Worm (Caenorhabditis elegans): ENCODE data around the gene hil-7.

hil-7 gene

ce11 chrIV:6627798-6628197 is 18.3 kb upstream of the hil-7 start, which contains the start of gene cest-5.2:
Gene cest-5.2, minus strand, starts transcription at chrIV:6627925.
- TF ChIP-seq elt-2 (tag; optimal IDR thresholded peaks at IDR 0.05) (peak; percentile 67), ztf-4 (tag; optimal IDR thresholded peaks at IDR 0.05) (no peak), ceh-28 (tag; optimal IDR thresholded peaks at IDR 0.05) (peak; percentile 14), pha-4 (tag; optimal IDR thresholded peaks at IDR 0.05) (peak; percentile 26), pqm-1 (tag; optimal IDR thresholded peaks at IDR 0.05) (peak; percentile 9)

- TF ChIP-seq nhr-77 (tag; optimal IDR thresholded peaks at IDR 0.05): no peak
- TF ChIP-seq lin-15B (tag; optimal IDR thresholded peaks at IDR 0.05): peak; percentile 83
- TF ChIP-seq ZK546.5 (tag; optimal IDR thresholded peaks at IDR 0.05): no peak
- no peak for TF ChIP-seq aly-2 (tag; optimal IDR thresholded peaks at IDR 0.05)
- peak; percentile 61 for TF ChIP-seq lsy-12 (tag; optimal IDR thresholded peaks at IDR 0.05)
- TF ChIP-seq sea-2 (GFP tag; optimal IDR thresholded peaks at IDR 0.05): no peak
- no peak for TF ChIP-seq ztf-11 (tag; optimal IDR thresholded peaks at IDR 0.05)
- TF ChIP-seq nhr-28 (tag; optimal IDR thresholded peaks at IDR 0.05): no peak
- no peak for TF ChIP-seq elt-3 (tag; optimal IDR thresholded peaks at IDR 0.05)
- no peak for TF ChIP-seq nhr-23 (tag; optimal IDR thresholded peaks at IDR 0.05)
- TF ChIP-seq R02D3.7 (tag; optimal IDR thresholded peaks at IDR 0.05): peak; percentile 53
- no peak for TF ChIP-seq ceh-9 (tag; optimal IDR thresholded peaks at IDR 0.05)
- TF ChIP-seq skn-1 (tag; optimal IDR thresholded peaks at IDR 0.05): no peak
- TF ChIP-seq elt-1 (tag; optimal IDR thresholded peaks at IDR 0.05): no peak
- TF ChIP-seq jun-1 (tag; optimal IDR thresholded peaks at IDR 0.05): no peak
- no peak for TF ChIP-seq ceh-16 (tag; optimal IDR thresholded peaks at IDR 0.05)
- peak; percentile 49 for TF ChIP-seq elt-2 (tag; optimal IDR thresholded peaks at IDR 0.05)
- TF ChIP-seq nhr-43 (tag; optimal IDR thresholded peaks at IDR 0.05; ENCODE audit: poor library complexity, severe bottlenecking): peak; percentile 91
- TF ChIP-seq unc-62 (GFP tag; optimal IDR thresholded peaks at IDR 0.05): no peak
- TF ChIP-seq unc-39 (tag; optimal IDR thresholded peaks at IDR 0.05): no peak
- TF ChIP-seq egl-5 (tag; optimal IDR thresholded peaks at IDR 0.05): no peak
- TF ChIP-seq fkh-10 (GFP tag; optimal IDR thresholded peaks at IDR 0.05): no peak
- no peak for TF ChIP-seq lin-39 (tag; optimal IDR thresholded peaks at IDR 0.05)
- no peak for TF ChIP-seq eor-1 (tag; optimal IDR thresholded peaks at IDR 0.05)
- no peak for TF ChIP-seq ztf-4 (tag; optimal IDR thresholded peaks at IDR 0.05)
- no peak for TF ChIP-seq tbx-2 (tag; optimal IDR thresholded peaks at IDR 0.05)
- TF ChIP-seq mml-1 (tag; optimal IDR thresholded peaks at IDR 0.05): no peak
- no peak for TF ChIP-seq nhr-76 (tag; optimal IDR thresholded peaks at IDR 0.05)
- TF ChIP-seq nhr-67 (tag; optimal IDR thresholded peaks at IDR 0.05): no peak
- TF ChIP-seq mdl-1 (tag; optimal IDR thresholded peaks at IDR 0.05): no peak
- TF ChIP-seq ceh-28 (tag; optimal IDR thresholded peaks at IDR 0.05): peak; percentile 37
- peak; percentile 80 for TF ChIP-seq nfya-1 (tag; optimal IDR thresholded peaks at IDR 0.05; ENCODE audit: insufficient read depth)
- no peak for TF ChIP-seq ama-1 (optimal IDR thresholded peaks at IDR 0.05)
- TF ChIP-seq fkh-2 (tag; optimal IDR thresholded peaks at IDR 0.05): no peak
- TF ChIP-seq nhr-237 (tag; optimal IDR thresholded peaks at IDR 0.05): no peak
- TF ChIP-seq zag-1 (tag; optimal IDR thresholded peaks at IDR 0.05): no peak
- TF ChIP-seq pha-4 (tag; optimal IDR thresholded peaks at IDR 0.05): peak; percentile 78
- no peak for TF ChIP-seq fos-1 (tag; optimal IDR thresholded peaks at IDR 0.05)
- TF ChIP-seq nhr-11 (tag; optimal IDR thresholded peaks at IDR 0.05): no peak
- TF ChIP-seq hmg-11 (tag; optimal IDR thresholded peaks at IDR 0.05): peak; percentile 25
- peak; percentile 18 for TF ChIP-seq pqm-1 (tag; optimal IDR thresholded peaks at IDR 0.05)
- TF ChIP-seq ceh-82 (tag; optimal IDR thresholded peaks at IDR 0.05): no peak
- TF ChIP-seq nhr-12 (tag; optimal IDR thresholded peaks at IDR 0.05): no peak
- TF ChIP-seq snpc-4 (tag; optimal IDR thresholded peaks at IDR 0.05): peak; percentile 31
- TF ChIP-seq egl-27 (tag; optimal IDR thresholded peaks at IDR 0.05): no peak
- no peak for TF ChIP-seq nhr-25 (tag; optimal IDR thresholded peaks at IDR 0.05)
- no peak for TF ChIP-seq daf-12 (tag; optimal IDR thresholded peaks at IDR 0.05)
Measured at ce11 chrIV:6631704-6632272, 14.3 kb upstream of the hil-7 start, which contains the start of the genes cest-5.1 and C01B10.9. Gene cest-5.1, minus strand, starts transcription at chrIV:6631754. Gene C01B10.9, plus strand, starts transcription at chrIV:6632222.

Data from whole organism, L3 larva.